Worm (Caenorhabditis elegans): ENCODE results near the gene K01G12.22.

The K01G12.22 gene

ce11 chrIV:14191919-14192318 is at the start of gene K01G12.22:
TSS of gene K01G12.22 (plus strand) at chrIV:14192219.
- TF ChIP-seq W03F9.2 (tag; optimal IDR thresholded peaks at IDR 0.05) = no peak
- TF ChIP-seq dao-5 (tag; optimal IDR thresholded peaks at IDR 0.05) = no peak
- TF ChIP-seq him-1 (tag; optimal IDR thresholded peaks at IDR 0.05) = no peak

DNA sequence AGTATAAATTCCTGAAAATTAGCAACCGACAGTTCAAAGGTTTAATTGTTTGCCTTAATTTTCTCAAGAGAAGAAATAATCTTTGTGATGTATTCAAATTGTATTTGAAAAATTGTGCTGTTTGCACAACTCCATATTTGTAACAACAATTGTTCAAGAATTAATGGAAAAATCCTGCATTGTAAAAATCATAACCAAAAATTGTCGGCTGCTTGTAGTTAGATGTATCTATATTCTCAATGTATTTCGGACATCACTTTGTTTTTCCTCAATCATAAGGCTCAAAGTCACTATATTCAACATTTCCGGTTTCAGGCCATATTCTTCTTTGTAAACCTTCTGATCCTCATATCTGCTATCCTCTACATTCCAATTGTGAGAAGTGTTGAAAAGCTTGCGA is 49.0 kb upstream of the K01G12.22 start:
- TF ChIP-seq dao-5 (tag; optimal IDR thresholded peaks at IDR 0.05) (no peak), him-1 (tag; optimal IDR thresholded peaks at IDR 0.05) (no peak), W03F9.2 (tag; optimal IDR thresholded peaks at IDR 0.05) (no peak)

ce11 chrIV:14145594-14145993 is 46.4 kb upstream of the K01G12.22 start, which contains the start of gene oac-37:
TSS of gene oac-37 (plus strand) at chrIV:14145894.
- TF ChIP-seq dao-5 (tag; optimal IDR thresholded peaks at IDR 0.05) = no peak
- TF ChIP-seq him-1 (tag; optimal IDR thresholded peaks at IDR 0.05) = no peak
- no peak for TF ChIP-seq W03F9.2 (tag; optimal IDR thresholded peaks at IDR 0.05)

DNA sequence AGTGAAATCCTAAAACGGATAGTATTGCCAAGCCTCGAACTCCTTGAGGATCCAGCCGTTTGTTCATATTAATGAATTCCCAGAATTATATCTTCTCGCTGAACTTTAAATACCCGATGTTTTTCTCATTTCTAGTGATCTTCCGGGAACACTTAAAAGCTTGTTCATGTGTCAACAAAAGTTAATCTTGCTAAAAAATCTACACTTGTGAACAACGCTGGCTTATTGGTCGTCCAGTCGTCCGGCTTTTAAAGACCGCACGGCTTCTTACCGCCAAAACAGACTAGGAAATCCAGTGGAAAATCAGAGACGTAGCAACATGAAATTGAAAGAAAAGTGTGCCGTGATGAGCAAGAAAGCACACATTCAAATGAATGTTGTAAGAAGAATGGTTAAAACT is 38.8 kb upstream of the K01G12.22 start, which contains the start of gene oac-38:
oac-38 (minus strand) TSS at position 101 of the 400 bp plus-strand sequence.
- TF ChIP-seq him-1 (tag; optimal IDR thresholded peaks at IDR 0.05) (no peak), dao-5 (tag; optimal IDR thresholded peaks at IDR 0.05) (no peak), W03F9.2 (tag; optimal IDR thresholded peaks at IDR 0.05) (no peak)

ce11 chrIV:14158086-14158485 is 33.9 kb upstream of the K01G12.22 start, which contains the start of gene R05A10.8:
TSS of gene R05A10.8 (minus strand) at chrIV:14158186.
- TF ChIP-seq him-1 (tag; optimal IDR thresholded peaks at IDR 0.05) (no peak), dao-5 (tag; optimal IDR thresholded peaks at IDR 0.05) (no peak), W03F9.2 (tag; optimal IDR thresholded peaks at IDR 0.05) (no peak)

- no peak for TF ChIP-seq W03F9.2 (tag; optimal IDR thresholded peaks at IDR 0.05)
- TF ChIP-seq dao-5 (tag; optimal IDR thresholded peaks at IDR 0.05) = no peak
- TF ChIP-seq him-1 (tag; optimal IDR thresholded peaks at IDR 0.05) = no peak
These were observed 29.2 kb upstream of the K01G12.22 start, which contains the start of gene R05A10.7 for ce11 chrIV:14162772-14163171. TSS of gene R05A10.7 (minus strand) at chrIV:14162872.

DNA sequence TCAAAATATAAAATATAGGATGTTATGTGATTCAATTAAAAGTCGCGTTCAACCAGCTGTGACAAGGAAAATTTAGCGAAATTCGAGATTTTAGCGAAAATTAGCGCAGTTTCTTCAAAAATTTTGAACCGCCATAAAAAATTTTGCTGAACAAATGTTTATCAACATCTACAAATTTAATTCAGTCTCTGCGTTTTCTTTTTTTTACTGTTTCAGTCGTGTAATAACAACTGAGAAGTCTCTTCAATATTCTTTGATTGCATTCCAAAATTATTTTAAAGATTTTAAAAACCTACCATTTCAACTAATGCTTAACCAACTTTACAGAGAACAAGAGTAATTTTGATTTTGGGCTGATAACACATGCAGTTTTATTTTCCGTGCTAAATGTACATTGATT is 27.9 kb upstream of the K01G12.22 start:
- TF ChIP-seq him-1 (tag; optimal IDR thresholded peaks at IDR 0.05) (no peak), dao-5 (tag; optimal IDR thresholded peaks at IDR 0.05) (no peak), W03F9.2 (tag; optimal IDR thresholded peaks at IDR 0.05) (no peak)

- TF ChIP-seq W03F9.2 (tag; optimal IDR thresholded peaks at IDR 0.05) (no peak), dao-5 (tag; optimal IDR thresholded peaks at IDR 0.05) (no peak), him-1 (tag; optimal IDR thresholded peaks at IDR 0.05) (no peak)
These were observed 26.5 kb upstream of the K01G12.22 start, which contains the start of gene R05A10.6 for ce11 chrIV:14165476-14165875. TSS of gene R05A10.6 (plus strand) at chrIV:14165776.

DNA sequence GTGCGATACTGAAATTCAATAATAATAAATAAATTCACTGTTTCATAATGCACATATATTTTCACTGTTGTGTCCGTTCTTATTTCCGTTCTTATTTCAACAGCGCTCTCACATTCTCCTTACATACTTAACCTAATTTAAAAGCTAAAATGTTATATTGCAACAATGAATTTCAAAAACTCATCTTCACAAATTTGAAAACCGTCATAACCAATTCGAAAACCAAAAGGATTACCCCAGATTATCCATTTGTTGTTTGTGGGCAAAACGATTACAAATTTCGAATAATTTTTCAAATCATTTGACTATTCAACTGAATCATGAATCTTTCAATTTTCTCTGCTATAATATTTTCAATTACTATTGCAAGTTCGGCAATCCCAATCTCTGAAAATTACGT is 19.8 kb upstream of the K01G12.22 start, which contains the start of gene R05A10.4:
R05A10.4 (plus strand) TSS at position 301 of the 400 bp plus-strand sequence.
- TF ChIP-seq W03F9.2 (tag; optimal IDR thresholded peaks at IDR 0.05) = no peak
- no peak for TF ChIP-seq dao-5 (tag; optimal IDR thresholded peaks at IDR 0.05)
- TF ChIP-seq him-1 (tag; optimal IDR thresholded peaks at IDR 0.05) = no peak

DNA sequence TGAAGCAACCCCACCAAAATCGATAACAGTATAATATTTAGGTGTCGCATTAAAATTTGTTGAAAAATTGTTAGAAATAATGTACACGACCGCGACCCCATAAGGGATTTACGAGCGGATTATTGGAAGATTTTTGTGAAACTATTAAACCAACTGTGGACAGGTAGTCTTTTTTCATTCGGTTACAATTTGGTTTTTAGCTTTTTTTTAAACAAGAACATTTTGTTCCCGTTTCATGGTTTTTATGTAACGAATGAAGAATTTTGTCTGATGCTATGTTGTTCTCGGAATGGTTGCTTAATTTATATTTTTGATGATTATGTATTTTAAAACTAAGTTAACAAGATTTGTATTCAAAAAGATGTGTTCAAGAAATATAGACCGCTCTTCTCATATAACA is 15.6 kb upstream of the K01G12.22 start, which contains the start of gene R05A10.3:
R05A10.3 (minus strand) TSS at position 101 of the 400 bp plus-strand sequence.
- TF ChIP-seq W03F9.2 (tag; optimal IDR thresholded peaks at IDR 0.05) (no peak), dao-5 (tag; optimal IDR thresholded peaks at IDR 0.05) (no peak), him-1 (tag; optimal IDR thresholded peaks at IDR 0.05) (no peak)

DNA sequence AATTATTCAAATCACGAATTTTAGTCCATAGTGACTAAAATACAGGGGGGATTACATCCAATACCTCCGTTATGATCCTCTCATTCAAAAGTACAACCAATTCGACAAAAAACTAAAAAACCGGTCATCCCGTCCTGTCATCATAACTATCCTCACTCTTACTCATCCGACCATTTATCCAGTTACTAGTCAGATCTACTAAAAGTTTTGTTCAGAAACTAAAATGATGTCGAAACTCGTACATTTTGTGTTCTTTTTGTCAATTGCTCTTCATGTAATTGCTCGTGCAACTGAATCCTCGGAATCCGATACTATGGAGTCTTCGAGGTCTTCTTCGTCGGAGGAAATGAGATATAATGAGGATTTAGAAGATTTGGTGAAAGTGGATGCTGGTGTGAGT is 15.0 kb upstream of the K01G12.22 start, which contains the start of gene R05A10.2:
R05A10.2 (plus strand) TSS at position 214 of the 400 bp plus-strand sequence.
- TF ChIP-seq W03F9.2 (tag; optimal IDR thresholded peaks at IDR 0.05) = no peak
- TF ChIP-seq dao-5 (tag; optimal IDR thresholded peaks at IDR 0.05) = no peak
- no peak for TF ChIP-seq him-1 (tag; optimal IDR thresholded peaks at IDR 0.05)

DNA sequence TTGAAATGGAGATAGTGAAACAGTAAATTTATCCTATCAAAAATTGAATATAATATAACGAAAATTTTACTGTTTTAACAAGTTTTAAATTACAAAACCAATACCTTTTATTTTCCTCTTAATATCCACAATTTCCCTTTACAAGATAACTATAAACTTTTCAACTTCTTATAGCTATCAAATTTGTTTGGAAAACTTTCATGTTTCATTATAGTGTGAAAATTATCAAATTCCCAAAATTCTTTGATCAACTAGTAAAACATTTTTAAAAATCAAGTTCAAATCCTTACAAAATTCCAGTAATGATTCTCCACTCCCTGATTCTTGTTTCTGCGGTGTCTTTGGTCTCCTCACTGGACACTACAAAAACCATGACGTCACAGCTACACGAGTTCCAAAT is 9.9 kb upstream of the K01G12.22 start, which contains the start of gene R05A10.1:
R05A10.1 (plus strand) TSS at position 301 of the 400 bp plus-strand sequence.
- TF ChIP-seq dao-5 (tag; optimal IDR thresholded peaks at IDR 0.05) = no peak

- TF ChIP-seq dao-5 (tag; optimal IDR thresholded peaks at IDR 0.05) (no peak), W03F9.2 (tag; optimal IDR thresholded peaks at IDR 0.05) (no peak), him-1 (tag; optimal IDR thresholded peaks at IDR 0.05) (no peak)
These were observed 5.8 kb upstream of the K01G12.22 start for ce11 chrIV:14186264-14186663.

ce11 chrIV:14193196-14193595 is 1.2 kb downstream of the K01G12.22 start, which contains the start of gene K01G12.3:
TSS of gene K01G12.3 (plus strand) at chrIV:14193496.
- TF ChIP-seq W03F9.2 (tag; optimal IDR thresholded peaks at IDR 0.05) (no peak), him-1 (tag; optimal IDR thresholded peaks at IDR 0.05) (no peak), dao-5 (tag; optimal IDR thresholded peaks at IDR 0.05) (no peak)

ce11 chrIV:14194317-14194716 is 2.3 kb downstream of the K01G12.22 start:
- no peak for TF ChIP-seq dao-5 (tag; optimal IDR thresholded peaks at IDR 0.05)
- no peak for TF ChIP-seq him-1 (tag; optimal IDR thresholded peaks at IDR 0.05)
- TF ChIP-seq W03F9.2 (tag; optimal IDR thresholded peaks at IDR 0.05) = no peak

Data from whole organism, L4/young adult.